Worm (Caenorhabditis elegans) whole organism, early embryonic: ENCODE measurements around the gene F28C10.3.

Experiments used
- aly-1 ChIP-seq: sonication (generic microtip); optimal IDR thresholded peaks from 2 replicates; lab custom pipeline; 2016; ENCODE audit warnings: missing genetic modification characterization, missing compliant biosample characterization
- ama-1 ChIP-seq: fragments of 150-350 bp; optimal IDR thresholded peaks from 2 replicates; lab custom pipeline; 2014
- flt-1 ChIP-seq: fragments of 200-800 bp; sonication (Bioruptor generic); IDR thresholded peaks from 2 replicates; pipeline ENCODE4 v1.3.6; 2022; ENCODE audit warnings: missing genetic modification characterization, missing compliant biosample characterization

- TF ChIP-seq ama-1 (lab: Kevin White, UChicago) (no peak), aly-1 (tag; lab: Kevin White, UChicago) (no peak), flt-1 (GFP tag; lab: Robert Waterston, UW) (no peak)
Observed at ce11 chrX:581754-582153, 46.1 kb upstream of the F28C10.3 start.
